Worm (Caenorhabditis elegans): ENCODE data around the gene C40C9.3.
A peak's percentile ranks its signal among the peaks of the same experiment; 100 is the strongest.

Gene C40C9.3

ce11 chrX:13647305-13647704, at the start of gene C40C9.3:
Gene C40C9.3, plus strand, starts transcription at chrX:13647605.
- TF ChIP-seq lin-29 (GFP tag; IDR thresholded peaks at IDR 0.05) (no peak), F10B5.3 (tag; optimal IDR thresholded peaks at IDR 0.05) (no peak), egl-27 (tag; optimal IDR thresholded peaks at IDR 0.05) (no peak), arid-1 (GFP tag; conservative IDR thresholded peaks at IDR 0.05) (no peak), lim-7 (GFP tag; IDR thresholded peaks at IDR 0.05) (no peak), madf-5 (GFP tag; IDR thresholded peaks at IDR 0.05) (no peak), skn-1 (tag; optimal IDR thresholded peaks at IDR 0.05) (no peak), duxl-1 (tag; optimal IDR thresholded peaks at IDR 0.05; ENCODE audit: poor library complexity) (no peak)

ce11 chrX:13598021-13598499, 49.3 kb upstream of the C40C9.3 start, which contains the start of gene bra-1:
Gene bra-1, plus strand, starts transcription at chrX:13598449.
- TF ChIP-seq hmg-1.1 (GFP tag; IDR thresholded peaks at IDR 0.05) (peak; percentile 45; the same call in 1 of the 2 replicates), fkh-10 (GFP tag; optimal IDR thresholded peaks at IDR 0.05) (no peak), hlh-30 (tag; optimal IDR thresholded peaks at IDR 0.05; ENCODE audit: insufficient read depth) (peak; percentile 90), rbr-2 (tag; optimal IDR thresholded peaks at IDR 0.05) (peak; percentile 53), dve-1 (tag; optimal IDR thresholded peaks at IDR 0.05; ENCODE audit: insufficient read depth) (peak; percentile 64), dmd-6 (GFP tag; IDR thresholded peaks at IDR 0.05) (peak; percentile 20; the same call in 1 of the 2 replicates), nhr-6 (tag; optimal IDR thresholded peaks at IDR 0.05) (peak; percentile 73), hlh-11 (tag; optimal IDR thresholded peaks at IDR 0.05) (peak; percentile 54), egl-43 (GFP tag; IDR thresholded peaks at IDR 0.05) (0 out of 2 replicates have a peak, but pooled peaks have one; percentile 37), mdl-1 (tag; optimal IDR thresholded peaks at IDR 0.05) (peak in 1 of 2 experiments; percentile 22), F37D6.2 (tag; optimal IDR thresholded peaks at IDR 0.05) (peak; percentile 27), T20F7.1 (GFP tag; optimal IDR thresholded peaks at IDR 0.05) (peak; percentile 93), mes-2 (tag; optimal IDR thresholded peaks at IDR 0.05; ENCODE audit: poor library complexity, severe bottlenecking) (peak; percentile 43), nhr-111 (GFP tag; optimal IDR thresholded peaks at IDR 0.05) (no peak), lsy-2 (tag; optimal IDR thresholded peaks at IDR 0.05) (peak in 1 of 2 experiments; percentile 56), tag-97 (GFP tag; IDR thresholded peaks at IDR 0.05) (no peak)

- no peak for TF ChIP-seq ceh-44 (GFP tag; IDR thresholded peaks at IDR 0.05)
- TF ChIP-seq ces-1 (GFP tag; optimal IDR thresholded peaks at IDR 0.05) = no peak
- TF ChIP-seq php-3 (GFP tag; IDR thresholded peaks at IDR 0.05) = no peak
- TF ChIP-seq daf-8 (GFP tag; IDR thresholded peaks at IDR 0.05) = no peak
- no peak for TF ChIP-seq F44E2.7 (GFP tag; IDR thresholded peaks at IDR 0.05)
- TF ChIP-seq nhr-25 (tag; optimal IDR thresholded peaks at IDR 0.05; ENCODE audit: borderline replicate concordance, insufficient read depth) = no peak
- TF ChIP-seq ctbp-1 (GFP tag; IDR thresholded peaks at IDR 0.05) = no peak
- TF ChIP-seq hlh-11 (tag; optimal IDR thresholded peaks at IDR 0.05) = no peak
Observed at ce11 chrX:13600136-13600535, 47.3 kb upstream of the C40C9.3 start, which contains the start of gene F54B11.7. Gene F54B11.7, plus strand, starts transcription at chrX:13600436.

- TF ChIP-seq dmd-9 (GFP tag; IDR thresholded peaks at IDR 0.05) (no peak), snpc-1.2 (GFP tag; IDR thresholded peaks at IDR 0.05) (no peak), mdl-1 (tag; optimal IDR thresholded peaks at IDR 0.05) (no peak), mes-2 (tag; optimal IDR thresholded peaks at IDR 0.05; ENCODE audit: poor library complexity, severe bottlenecking) (no peak), tag-97 (GFP tag; IDR thresholded peaks at IDR 0.05) (no peak), daf-16 (GFP tag; optimal IDR thresholded peaks at IDR 0.05) (no peak), daf-16 (tag; optimal IDR thresholded peaks at IDR 0.05) (no peak), unc-62 (GFP tag; optimal IDR thresholded peaks at IDR 0.05 in 1 of 2) (no peak), unc-62 (tag; optimal IDR thresholded peaks at IDR 0.05) (no peak), nhr-11 (tag; optimal IDR thresholded peaks at IDR 0.05) (no peak), aly-2 (tag; optimal IDR thresholded peaks at IDR 0.05) (no peak), mxl-3 (GFP tag; optimal IDR thresholded peaks at IDR 0.05) (peak; percentile 8), hlh-30 (tag; optimal IDR thresholded peaks at IDR 0.05; ENCODE audit: insufficient read depth) (peak; percentile 73), egl-43 (GFP tag; IDR thresholded peaks at IDR 0.05) (no peak)
Observed at ce11 chrX:13603826-13604225, 43.6 kb upstream of the C40C9.3 start, which contains the start of gene F54B11.8. Gene F54B11.8, minus strand, starts transcription at chrX:13603926.

All from whole organism, L4 larva.